Worm (Caenorhabditis elegans): ENCODE data around the gene D1005.10.
A peak's percentile ranks its signal among the peaks of the same experiment; 100 is the strongest.

Gene D1005.10

DNA sequence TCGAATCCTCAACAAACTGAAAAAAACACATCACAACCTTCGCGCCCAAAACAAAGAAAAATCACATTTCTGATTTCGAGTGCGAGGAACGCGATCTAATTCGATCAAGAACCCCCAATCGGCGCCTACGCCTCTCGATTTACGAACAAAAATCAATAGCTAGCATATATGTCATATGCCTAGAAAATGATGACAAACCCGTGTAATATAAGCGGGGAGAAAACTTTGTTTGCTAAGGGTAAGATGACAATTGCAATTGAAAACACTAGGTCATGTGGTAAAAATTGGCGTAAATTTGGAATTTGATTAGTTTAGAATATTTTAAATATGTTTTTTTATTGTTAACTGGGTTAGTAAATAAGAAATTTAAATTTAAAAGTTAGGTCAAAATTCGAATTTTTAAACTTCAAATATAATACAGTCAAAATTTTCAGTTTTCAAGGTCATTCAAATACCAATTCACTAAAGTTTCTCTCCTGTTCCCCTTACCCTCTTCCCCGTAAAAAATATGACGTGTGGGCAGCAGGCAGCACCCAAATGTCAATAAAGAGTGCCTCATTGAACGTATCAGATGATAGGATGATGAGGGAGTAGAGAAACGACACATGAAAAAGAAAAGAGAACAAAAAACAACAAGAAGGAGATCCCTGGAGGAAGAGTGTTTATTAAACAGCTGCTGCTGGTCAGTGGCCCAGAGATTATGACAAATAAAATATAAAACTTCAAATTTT lies 29.5 kb downstream of the D1005.10 start (continued):
- TF ChIP-seq ztf-11 (tag; optimal IDR thresholded peaks at IDR 0.05) (no peak), sptf-1 (tag; optimal IDR thresholded peaks at IDR 0.05) (no peak), elt-2 (tag; optimal IDR thresholded peaks at IDR 0.05) (no peak), aly-2 (tag; optimal IDR thresholded peaks at IDR 0.05) (no peak), nhr-237 (tag; optimal IDR thresholded peaks at IDR 0.05) (no peak), efl-3 (GFP tag; optimal IDR thresholded peaks at IDR 0.05) (no peak), sup-37 (GFP tag; optimal IDR thresholded peaks at IDR 0.05) (no peak), ceh-90 (tag; optimal IDR thresholded peaks at IDR 0.05) (no peak), hlh-17 (GFP tag; optimal IDR thresholded peaks at IDR 0.05; ENCODE audit: borderline replicate concordance) (no peak), hpl-2 (GFP tag; optimal IDR thresholded peaks at IDR 0.05) (no peak), unc-130 (tag; optimal IDR thresholded peaks at IDR 0.05) (no peak), nhr-12 (tag; optimal IDR thresholded peaks at IDR 0.05) (no peak), unc-98 (GFP tag; IDR thresholded peaks at IDR 0.05) (no peak), irx-1 (tag; optimal IDR thresholded peaks at IDR 0.05) (peak; percentile 29), ceh-82 (tag; optimal IDR thresholded peaks at IDR 0.05) (peak in 1 of 3 experiments; percentile 21), zag-1 (tag; optimal IDR thresholded peaks at IDR 0.05) (no peak), lin-39 (tag; optimal IDR thresholded peaks at IDR 0.05) (no peak), nhr-20 (tag; optimal IDR thresholded peaks at IDR 0.05) (peak; percentile 74), C04F5.9 (tag; optimal IDR thresholded peaks at IDR 0.05) (no peak), lir-3 (tag; optimal IDR thresholded peaks at IDR 0.05; ENCODE audit: poor library complexity) (peak; percentile 26), isw-1 (GFP tag; IDR thresholded peaks at IDR 0.05) (no peak), lsy-2 (tag; optimal IDR thresholded peaks at IDR 0.05) (peak; percentile 30 to 69), fos-1 (tag; optimal IDR thresholded peaks at IDR 0.05) (peak; percentile 14), nhr-19 (GFP tag; conservative IDR thresholded peaks at IDR 0.05) (peak; percentile 48; the same call in 1 of the 2 replicates), hlh-4 (tag; optimal IDR thresholded peaks at IDR 0.05) (no peak), pax-3 (tag; optimal IDR thresholded peaks at IDR 0.05) (no peak), fkh-10 (GFP tag; optimal IDR thresholded peaks at IDR 0.05) (no peak), pqm-1 (tag; optimal IDR thresholded peaks at IDR 0.05) (no peak), vab-15 (tag; optimal IDR thresholded peaks at IDR 0.05) (no peak), ceh-88 (GFP tag; IDR thresholded peaks at IDR 0.05) (no peak), ces-1 (GFP tag; optimal IDR thresholded peaks at IDR 0.05) (no peak), Y116A8C.19 (tag; optimal IDR thresholded peaks at IDR 0.05; ENCODE audit: borderline replicate concordance) (no peak), unc-86 (tag; optimal IDR thresholded peaks at IDR 0.05) (no peak), jun-1 (tag; optimal IDR thresholded peaks at IDR 0.05) (no peak), snu-23 (GFP tag; optimal IDR thresholded peaks at IDR 0.05) (peak; percentile 68), zip-4 (GFP tag; optimal IDR thresholded peaks at IDR 0.05) (no peak), nhr-71 (tag; optimal IDR thresholded peaks at IDR 0.05) (peak; percentile 79), nhr-76 (tag; optimal IDR thresholded peaks at IDR 0.05) (no peak), ets-5 (GFP tag; IDR thresholded peaks at IDR 0.05) (no peak), ceh-63 (GFP tag; optimal IDR thresholded peaks at IDR 0.05) (no peak), ama-1 (optimal IDR thresholded peaks at IDR 0.05) (no peak), nhr-77 (tag; optimal IDR thresholded peaks at IDR 0.05) (peak; percentile 23), unc-30 (tag; optimal IDR thresholded peaks at IDR 0.05) (no peak), fkh-4 (tag; optimal IDR thresholded peaks at IDR 0.05; ENCODE audit: borderline replicate concordance) (no peak), grh-1 (GFP tag; IDR thresholded peaks at IDR 0.05) (no peak), alr-1 (tag; optimal IDR thresholded peaks at IDR 0.05; ENCODE audit: borderline replicate concordance) (no peak), ceh-8 (GFP tag; optimal IDR thresholded peaks at IDR 0.05) (no peak), xbp-1 (tag; optimal IDR thresholded peaks at IDR 0.05) (peak; percentile 7), sox-4 (tag; optimal IDR thresholded peaks at IDR 0.05) (no peak), blmp-1 (tag; optimal IDR thresholded peaks at IDR 0.05) (peak; percentile 77), swsn-7 (tag; optimal IDR thresholded peaks at IDR 0.05) (peak; percentile 41), C16A3.4 (tag; optimal IDR thresholded peaks at IDR 0.05) (peak; percentile 68)
